Worm (Caenorhabditis elegans) whole organism, L4/young adult: ENCODE results near the gene T14B4.3.

Experiments used
- W03F9.2 ChIP-seq: fragments of 150-350 bp; optimal IDR thresholded peaks from 2 replicates; lab custom pipeline; 2014; ENCODE audit warnings: missing biosample characterization, missing genetic modification characterization
- dao-5 ChIP-seq: sonication (generic microtip); optimal IDR thresholded peaks from 2 replicates; lab custom pipeline; 2016; ENCODE audit warnings: missing genotype, missing genetic modification characterization, moderate library complexity, missing compliant biosample characterization
- him-1 ChIP-seq: sonication (generic microtip); optimal IDR thresholded peaks from 2 replicates; lab custom pipeline; 2016; ENCODE audit warnings: missing genotype, missing genetic modification reagents, missing genetic modification characterization, missing compliant biosample characterization

DNA sequence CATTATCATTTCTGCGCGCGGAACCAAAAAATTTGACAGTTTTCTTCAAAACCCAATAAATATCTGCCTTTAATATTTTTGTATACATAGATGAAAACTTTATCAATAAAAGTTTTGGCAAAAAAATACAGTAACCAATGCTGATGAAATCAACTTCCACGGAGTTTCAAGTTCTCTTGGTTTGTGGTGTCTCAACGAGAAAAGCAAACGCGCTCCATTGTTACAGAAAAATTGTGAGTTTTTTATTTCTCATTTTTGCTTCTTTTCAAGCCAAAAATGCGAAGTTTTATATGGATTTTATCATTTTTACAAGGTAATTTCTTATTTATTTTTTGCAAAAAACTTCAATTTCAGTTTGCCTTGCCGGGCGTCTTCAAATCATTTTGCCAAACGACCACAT, at the start of gene T14B4.3:
- TF ChIP-seq him-1 (tag; lab: Kevin White, UChicago) (no peak), W03F9.2 (tag; lab: Kevin White, UChicago) (peak; percentile 46), dao-5 (tag; lab: Kevin White, UChicago) (no peak)
